Fruit fly (Drosophila melanogaster) whole organism, prepupa: ENCODE results near the gene CG13833.

Experiments
- CG11294 ChIP-seq: fragments of 200-800 bp; sonication (Bioruptor generic); IDR thresholded peaks from 2 replicates; pipeline ENCODE4 v1.3.6; 2022; ENCODE audit warnings: missing biosample characterization, missing genetic modification characterization
- CG11762 ChIP-seq: fragments of 200-800 bp; sonication (Bioruptor generic); optimal IDR thresholded peaks from 3 replicates; lab custom pipeline; 2016; ENCODE audit warnings: missing biosample characterization, missing genetic modification characterization; ENCODE audit not compliant: insufficient read depth
- CG6163 ChIP-seq: fragments of 200-800 bp; sonication (Bioruptor generic); IDR thresholded peaks from 3 replicates; pipeline ENCODE4 v1.3.6; 2022; ENCODE audit warnings: missing biosample characterization, missing genetic modification characterization
- CG6276 ChIP-seq: fragments of 200-800 bp; sonication (Bioruptor generic); optimal IDR thresholded peaks from 2 replicates; lab custom pipeline; 2017; ENCODE audit warnings: missing biosample characterization, mild to moderate bottlenecking, missing genetic modification characterization
- Eip78C ChIP-seq: fragments of 200-800 bp; sonication (Bioruptor generic); peaks from one replicate; lab custom pipeline; 2016; ENCODE audit warnings: missing biosample characterization, missing genetic modification characterization
- achi ChIP-seq: fragments of 200-800 bp; sonication (Bioruptor generic); optimal IDR thresholded peaks from 3 replicates; lab custom pipeline; 2016; ENCODE audit warnings: missing biosample characterization, missing genetic modification characterization

Gene CG13833

DNA sequence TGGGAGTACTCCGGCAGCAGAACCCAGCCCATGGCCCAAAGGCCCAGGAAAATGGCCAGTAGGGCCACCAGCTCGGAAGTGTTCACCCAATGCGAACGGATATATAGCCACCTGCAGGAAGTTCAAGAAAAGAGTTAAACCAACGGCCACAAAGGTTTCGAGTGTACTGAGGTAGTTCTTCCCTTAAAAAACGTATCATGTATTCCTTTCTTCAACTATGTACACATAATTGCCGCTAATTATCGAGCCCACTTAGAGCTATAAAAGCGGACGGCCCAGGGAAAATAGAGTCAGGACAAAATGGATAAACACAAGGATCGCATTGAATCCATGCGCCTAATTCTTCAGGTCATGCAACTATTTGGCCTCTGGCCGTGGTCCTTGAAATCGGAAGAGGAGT is 48.4 kb downstream of the CG13833 start, which contains the start of gene Or94a:
Or94a (plus strand) TSS at position 301 of the 400 bp plus-strand sequence.
- TF ChIP-seq CG11294 (GFP tag; lab: Robert Waterston, UW) (no peak), achi (GFP tag; lab: Kevin White, UChicago) (no peak), Eip78C (GFP tag; lab: Kevin White, UChicago) (no peak), CG6276 (GFP tag; lab: Kevin White, UChicago) (no peak), CG11762 (GFP tag; lab: Kevin White, UChicago) (no peak), CG6163 (GFP tag; lab: Robert Waterston, UW) (no peak)
- TF ChIP-seq, all 60 proteins: peak for 0
